Worm (Caenorhabditis elegans) whole organism, late embryonic: ENCODE measurements around the gene ZC477.4.

ENCODE experiments used
- ceh-2 ChIP-seq: sonication (generic microtip); optimal IDR thresholded peaks from 2 replicates; lab custom pipeline; 2016; ENCODE audit warnings: missing genotype, missing genetic modification characterization, missing compliant biosample characterization
- ceh-22 ChIP-seq: sonication (generic microtip); optimal IDR thresholded peaks from 2 replicates; lab custom pipeline; 2017; ENCODE audit warnings: missing biosample characterization, missing genetic modification characterization
- ceh-34 ChIP-seq: sonication (generic microtip); optimal IDR thresholded peaks from 2 replicates; lab custom pipeline; 2016; ENCODE audit warnings: mild to moderate bottlenecking, missing genetic modification characterization, missing compliant biosample characterization
- ceh-45 ChIP-seq: fragments of 200-800 bp; sonication (Bioruptor generic); IDR thresholded peaks from 2 replicates; pipeline ENCODE4 v1.3.6; 2022; ENCODE audit warnings: missing genetic modification reagents, missing genetic modification characterization, missing compliant biosample characterization
- ceh-6 ChIP-seq: fragments of 200-800 bp; sonication (Bioruptor generic); optimal IDR thresholded peaks from 2 replicates; lab custom pipeline; 2018; ENCODE audit warnings: mild to moderate bottlenecking, missing genetic modification characterization, missing compliant biosample characterization
- hlh-15 ChIP-seq: sonication (generic microtip); optimal IDR thresholded peaks from 2 replicates; lab custom pipeline; 2016; ENCODE audit warnings: missing genetic modification characterization, missing compliant biosample characterization
- nfya-1 ChIP-seq: sonication (generic microtip); optimal IDR thresholded peaks from 2 replicates; lab custom pipeline; 2017; ENCODE audit warnings: missing genetic modification characterization, mild to moderate bottlenecking, missing compliant biosample characterization, antibody characterized with exemption, moderate library complexity
- nhr-11 ChIP-seq: fragments of 150-350 bp; optimal IDR thresholded peaks from 2 replicates; lab custom pipeline; 2014; ENCODE audit warnings: missing biosample characterization, missing genetic modification characterization
- pha-4 ChIP-seq: fragments of 150-350 bp; optimal IDR thresholded peaks from 2 replicates; lab custom pipeline; 2018; ENCODE audit warnings: missing biosample characterization, missing genetic modification reagents, missing genetic modification characterization

DNA sequence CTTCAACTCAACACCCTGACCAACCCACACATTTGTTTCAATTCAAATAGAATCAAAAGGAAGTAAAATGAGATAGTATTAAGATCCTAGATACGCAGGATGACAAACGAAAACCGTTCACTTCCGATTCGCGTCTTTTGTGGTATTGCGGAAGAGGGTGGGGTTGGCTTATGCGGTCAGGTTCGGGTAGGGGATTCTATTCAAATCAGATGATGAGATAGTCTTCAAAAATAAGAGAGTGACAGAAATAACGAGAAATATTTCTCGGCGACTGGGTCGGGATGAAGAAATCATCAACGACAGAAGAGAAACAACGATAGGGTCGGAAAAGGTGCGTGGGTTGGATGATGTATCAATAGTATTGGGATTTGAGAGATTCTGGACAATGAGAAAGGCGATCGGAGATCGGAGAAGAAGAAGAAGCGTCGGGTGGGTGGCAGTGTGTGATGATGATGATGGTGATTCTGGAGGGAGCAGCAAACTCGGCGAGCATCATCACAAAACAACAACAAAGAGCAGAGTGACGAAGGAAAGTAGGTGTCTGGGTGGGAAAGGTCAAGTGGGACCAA is 3.1 kb downstream of the ZC477.4 start:
- TF ChIP-seq ceh-22 (tag; lab: Kevin White, UChicago): no peak
- TF ChIP-seq ceh-45 (GFP tag; lab: Robert Waterston, UW): no peak
- TF ChIP-seq ceh-2: no peak
- TF ChIP-seq ceh-34: no peak
- TF ChIP-seq nfya-1 (tag; lab: Kevin White, UChicago): peak; percentile 31
- no peak for TF ChIP-seq ceh-6 (GFP tag; lab: Kevin White, UChicago)
- no peak for TF ChIP-seq pha-4 (tag; lab: Kevin White, UChicago)
- no peak for TF ChIP-seq nhr-11 (tag; lab: Kevin White, UChicago)
- no peak for TF ChIP-seq hlh-15 (tag; lab: Kevin White, UChicago)
